Worm (Caenorhabditis elegans) whole organism, midembryonic: Measurements from ENCODE around the gene K09B3.1.

Experiments used
- T22C8.4 ChIP-seq: fragments of 200-800 bp; sonication (Bioruptor generic); IDR thresholded peaks from 2 replicates; pipeline ENCODE4 v1.3.6; 2022; ENCODE audit warnings: missing genetic modification characterization, missing compliant biosample characterization
- cog-1 ChIP-seq: sonication (generic microtip); optimal IDR thresholded peaks from 2 replicates; lab custom pipeline; 2016; ENCODE audit warnings: missing genetic modification characterization, missing compliant biosample characterization
- flt-1 ChIP-seq: fragments of 200-800 bp; sonication (Bioruptor generic); IDR thresholded peaks from 2 replicates; pipeline ENCODE4 v1.3.6; 2022; ENCODE audit warnings: missing genetic modification characterization, missing compliant biosample characterization
- klf-2 ChIP-seq: fragments of 200-800 bp; sonication (Bioruptor generic); conservative IDR thresholded peaks from 2 replicates; pipeline ENCODE4 v1.3.6; 2022; ENCODE audit warnings: missing genetic modification reagents, missing genetic modification characterization, missing compliant biosample characterization
- med-1 ChIP-seq: sonication (generic microtip); optimal IDR thresholded peaks from 2 replicates; lab custom pipeline; 2017; ENCODE audit warnings: missing genetic modification characterization, mild to moderate bottlenecking, missing compliant biosample characterization, antibody characterized with exemption, missing genetic modification reagents; ENCODE audit not compliant: insufficient read depth
- ref-1 ChIP-seq: fragments of 200-800 bp; sonication (Bioruptor generic); conservative IDR thresholded peaks from 2 replicates; pipeline ENCODE4 v1.3.6; 2022; ENCODE audit warnings: missing genetic modification reagents, missing genetic modification characterization, missing compliant biosample characterization
- tab-1 ChIP-seq: fragments of 200-800 bp; sonication (Bioruptor generic); IDR thresholded peaks from 2 replicates; pipeline ENCODE4 v1.3.6; 2022; ENCODE audit warnings: missing genetic modification characterization, missing compliant biosample characterization
- ztf-23 ChIP-seq: fragments of 200-800 bp; sonication (Bioruptor generic); IDR thresholded peaks from 2 replicates; pipeline ENCODE4 v1.3.6; 2022; ENCODE audit warnings: missing genetic modification reagents, missing genetic modification characterization, missing compliant biosample characterization
- ztf-29 ChIP-seq: fragments of 200-800 bp; sonication (Bioruptor generic); IDR thresholded peaks from 2 replicates; pipeline ENCODE4 v1.3.6; 2022; ENCODE audit warnings: missing genetic modification reagents, missing genetic modification characterization, missing compliant biosample characterization

The K09B3.1 gene

ce11 chrIV:3794437-3794836 lies at the start of gene K09B3.1:
Gene K09B3.1, plus strand, starts transcription at chrIV:3794737.
- no peak for TF ChIP-seq flt-1 (GFP tag; lab: Robert Waterston, UW)
- TF ChIP-seq tab-1 (GFP tag; lab: Robert Waterston, UW), result no peak
- TF ChIP-seq cog-1 (tag; lab: Kevin White, UChicago), result no peak
- no peak for TF ChIP-seq T22C8.4 (GFP tag; lab: Robert Waterston, UW)
- TF ChIP-seq med-1 (GFP tag; lab: Kevin White, UChicago), result no peak
- TF ChIP-seq ztf-23 (GFP tag; lab: Robert Waterston, UW), result no peak
- TF ChIP-seq ref-1 (GFP tag; lab: Robert Waterston, UW), result no peak
- no peak for TF ChIP-seq ztf-29 (GFP tag; lab: Robert Waterston, UW)
- TF ChIP-seq klf-2, result no peak

ce11 chrIV:3745806-3746205 lies 48.7 kb upstream of the K09B3.1 start:
- TF ChIP-seq klf-2 (no peak), T22C8.4 (GFP tag; lab: Robert Waterston, UW) (no peak), flt-1 (GFP tag; lab: Robert Waterston, UW) (no peak), tab-1 (GFP tag; lab: Robert Waterston, UW) (no peak)

ce11 chrIV:3751001-3751400 lies 43.5 kb upstream of the K09B3.1 start, which contains the start of gene ugt-45:
Gene ugt-45, minus strand, starts transcription at chrIV:3751101.
- TF ChIP-seq cog-1 (tag; lab: Kevin White, UChicago) (no peak), flt-1 (GFP tag; lab: Robert Waterston, UW) (no peak), klf-2 (no peak), ztf-23 (GFP tag; lab: Robert Waterston, UW) (no peak), med-1 (GFP tag; lab: Kevin White, UChicago) (no peak), tab-1 (GFP tag; lab: Robert Waterston, UW) (no peak), ztf-29 (GFP tag; lab: Robert Waterston, UW) (no peak), T22C8.4 (GFP tag; lab: Robert Waterston, UW) (no peak), ref-1 (GFP tag; lab: Robert Waterston, UW) (no peak)

ce11 chrIV:3752276-3752675 lies 42.3 kb upstream of the K09B3.1 start:
- TF ChIP-seq ztf-23 (GFP tag; lab: Robert Waterston, UW), result no peak
- TF ChIP-seq ref-1 (GFP tag; lab: Robert Waterston, UW), result no peak
- no peak for TF ChIP-seq med-1 (GFP tag; lab: Kevin White, UChicago)
- TF ChIP-seq flt-1 (GFP tag; lab: Robert Waterston, UW), result no peak
- no peak for TF ChIP-seq T22C8.4 (GFP tag; lab: Robert Waterston, UW)

ce11 chrIV:3755355-3755754 lies 39.2 kb upstream of the K09B3.1 start, which contains the start of gene Y37E11AR.7:
Gene Y37E11AR.7, minus strand, starts transcription at chrIV:3755455.
- no peak for TF ChIP-seq tab-1 (GFP tag; lab: Robert Waterston, UW)
- no peak for TF ChIP-seq ref-1 (GFP tag; lab: Robert Waterston, UW)
- TF ChIP-seq ztf-23 (GFP tag; lab: Robert Waterston, UW), result no peak
- no peak for TF ChIP-seq T22C8.4 (GFP tag; lab: Robert Waterston, UW)
- no peak for TF ChIP-seq med-1 (GFP tag; lab: Kevin White, UChicago)
- no peak for TF ChIP-seq cog-1 (tag; lab: Kevin White, UChicago)
- no peak for TF ChIP-seq flt-1 (GFP tag; lab: Robert Waterston, UW)
- TF ChIP-seq ztf-29 (GFP tag; lab: Robert Waterston, UW), result no peak

- no peak for TF ChIP-seq tab-1 (GFP tag; lab: Robert Waterston, UW)
- no peak for TF ChIP-seq klf-2
- TF ChIP-seq cog-1 (tag; lab: Kevin White, UChicago), result no peak
- TF ChIP-seq flt-1 (GFP tag; lab: Robert Waterston, UW), result no peak
- TF ChIP-seq T22C8.4 (GFP tag; lab: Robert Waterston, UW), result no peak
- no peak for TF ChIP-seq ztf-23 (GFP tag; lab: Robert Waterston, UW)
- no peak for TF ChIP-seq ref-1 (GFP tag; lab: Robert Waterston, UW)
- no peak for TF ChIP-seq med-1 (GFP tag; lab: Kevin White, UChicago)
- TF ChIP-seq ztf-29 (GFP tag; lab: Robert Waterston, UW), result no peak
Observed at ce11 chrIV:3755921-3756320, 38.6 kb upstream of the K09B3.1 start, which contains the start of gene best-20. Gene best-20, plus strand, starts transcription at chrIV:3756221.

- no peak for TF ChIP-seq flt-1 (GFP tag; lab: Robert Waterston, UW)
- no peak for TF ChIP-seq med-1 (GFP tag; lab: Kevin White, UChicago)
Observed at ce11 chrIV:3759823-3760222, 34.7 kb upstream of the K09B3.1 start.

- TF ChIP-seq ref-1 (GFP tag; lab: Robert Waterston, UW) (no peak), ztf-29 (GFP tag; lab: Robert Waterston, UW) (no peak), ztf-23 (GFP tag; lab: Robert Waterston, UW) (no peak), T22C8.4 (GFP tag; lab: Robert Waterston, UW) (no peak), flt-1 (GFP tag; lab: Robert Waterston, UW) (no peak), med-1 (GFP tag; lab: Kevin White, UChicago) (no peak), klf-2 (no peak), tab-1 (GFP tag; lab: Robert Waterston, UW) (no peak), cog-1 (tag; lab: Kevin White, UChicago) (no peak)
Observed at ce11 chrIV:3764012-3764549, 30.5 kb upstream of the K09B3.1 start.

ce11 chrIV:3765457-3765856 lies 29.1 kb upstream of the K09B3.1 start:
- TF ChIP-seq ref-1 (GFP tag; lab: Robert Waterston, UW) (no peak), med-1 (GFP tag; lab: Kevin White, UChicago) (no peak), T22C8.4 (GFP tag; lab: Robert Waterston, UW) (no peak), ztf-23 (GFP tag; lab: Robert Waterston, UW) (no peak), cog-1 (tag; lab: Kevin White, UChicago) (no peak), ztf-29 (GFP tag; lab: Robert Waterston, UW) (no peak), tab-1 (GFP tag; lab: Robert Waterston, UW) (no peak), flt-1 (GFP tag; lab: Robert Waterston, UW) (no peak), klf-2 (no peak)
